Fruit fly (Drosophila melanogaster): ENCODE measurements around the gene Wnt4.

- TF ChIP-seq onecut (GFP tag; IDR thresholded peaks at IDR 0.05), result no peak
- no peak for TF ChIP-seq Mes4 (GFP tag; optimal IDR thresholded peaks at IDR 0.05)
- TF ChIP-seq cad (GFP tag; optimal IDR thresholded peaks at IDR 0.05), result no peak
- no peak for TF ChIP-seq CG30020 (tag; optimal IDR thresholded peaks at IDR 0.05)
- TF ChIP-seq CG11504 (tag; optimal IDR thresholded peaks at IDR 0.05), result no peak
- no peak for TF ChIP-seq Hr39 (optimal IDR thresholded peaks at IDR 0.05)
- no peak for TF ChIP-seq Sox102F (GFP tag; optimal IDR thresholded peaks at IDR 0.05)
Measured at dm6 chr2L:7285862-7286261, 8.9 kb upstream of the Wnt4 start.

Measured in whole organism, embryonic.